Worm (Caenorhabditis elegans): ENCODE results near the gene nhr-102.

- TF ChIP-seq pha-4 (tag; optimal IDR thresholded peaks at IDR 0.05) (peak; percentile 73), blmp-1 (tag; optimal IDR thresholded peaks at IDR 0.05) (no peak), ceh-83 (GFP tag; optimal IDR thresholded peaks at IDR 0.05) (peak; percentile 100), unc-62 (GFP tag; optimal IDR thresholded peaks at IDR 0.05) (peak; percentile 85), lsy-2 (tag; optimal IDR thresholded peaks at IDR 0.05) (peak; percentile 52), ztf-11 (tag; optimal IDR thresholded peaks at IDR 0.05) (peak; percentile 82), snpc-4 (tag; optimal IDR thresholded peaks at IDR 0.05) (no peak), lin-13 (tag; optimal IDR thresholded peaks at IDR 0.05) (peak; percentile 85), unc-39 (tag; optimal IDR thresholded peaks at IDR 0.05) (peak; percentile 84), sem-2 (GFP tag; optimal IDR thresholded peaks at IDR 0.05) (peak; percentile 97), nhr-12 (tag; optimal IDR thresholded peaks at IDR 0.05) (peak; percentile 71), ces-1 (GFP tag; optimal IDR thresholded peaks at IDR 0.05) (no peak), nhr-76 (tag; optimal IDR thresholded peaks at IDR 0.05) (peak; percentile 68)
These were observed 2.4 kb downstream of the nhr-102 start for ce11 chrV:15873762-15874161.
